Worm (Caenorhabditis elegans) whole organism, mixed stage, embryonic: Measurements from ENCODE around the gene mtm-6.

Experiments
- M03D4.4 ChIP-seq: sonication (generic microtip); optimal IDR thresholded peaks from 2 replicates; lab custom pipeline; 2017; ENCODE audit warnings: mild to moderate bottlenecking, missing genetic modification characterization, missing compliant biosample characterization
- bed-3 ChIP-seq: fragments of 200-800 bp; sonication (Bioruptor generic); optimal IDR thresholded peaks from 3 replicates; lab custom pipeline; 2018; ENCODE audit warnings: mild to moderate bottlenecking, missing genetic modification characterization, moderate library complexity, missing compliant biosample characterization
- blmp-1 ChIP-seq: fragments of 150-350 bp; optimal IDR thresholded peaks from 2 replicates; lab custom pipeline; 2014; ENCODE audit warnings: missing biosample characterization, missing genetic modification characterization
- ceh-39 ChIP-seq: fragments of 150-350 bp; optimal IDR thresholded peaks from 2 replicates; lab custom pipeline; 2014; ENCODE audit warnings: missing biosample characterization, missing genetic modification characterization
- ceh-83 ChIP-seq: fragments of 200-800 bp; sonication (Bioruptor generic); optimal IDR thresholded peaks from 2 replicates; lab custom pipeline; 2018; ENCODE audit warnings: mild to moderate bottlenecking, missing genetic modification characterization, missing compliant biosample characterization
- ces-1 ChIP-seq: fragments of 150-350 bp; optimal IDR thresholded peaks from 2 replicates; lab custom pipeline; 2014; ENCODE audit warnings: missing biosample characterization, missing genetic modification reagents, missing genetic modification characterization
- drap-1 ChIP-seq: fragments of 200-800 bp; sonication (Bioruptor generic); optimal IDR thresholded peaks from 3 replicates; lab custom pipeline; 2018; ENCODE audit warnings: mild to moderate bottlenecking, missing genetic modification characterization, missing compliant biosample characterization
- elt-1 ChIP-seq: sonication (generic microtip); optimal IDR thresholded peaks from 2 replicates; lab custom pipeline; 2017; ENCODE audit warnings: missing genetic modification characterization, mild to moderate bottlenecking, missing compliant biosample characterization, antibody characterized with exemption, moderate library complexity, borderline replicate concordance; ENCODE audit not compliant: insufficient read depth
- elt-3 ChIP-seq: fragments of 150-350 bp; optimal IDR thresholded peaks from 2 replicates; lab custom pipeline; 2014; ENCODE audit warnings: missing biosample characterization, missing genetic modification characterization
- ham-2 ChIP-seq: fragments of 200-800 bp; sonication (Bioruptor generic); optimal IDR thresholded peaks from 2 replicates; lab custom pipeline; 2018; ENCODE audit warnings: mild to moderate bottlenecking, missing genetic modification characterization, missing compliant biosample characterization
- hlh-1 ChIP-seq: fragments of 150-350 bp; optimal IDR thresholded peaks from 2 replicates; lab custom pipeline; 2014; ENCODE audit warnings: missing biosample characterization, missing genetic modification reagents, missing genetic modification characterization
- lin-13 ChIP-seq: fragments of 150-350 bp; optimal IDR thresholded peaks from 2 replicates; lab custom pipeline; 2014; ENCODE audit warnings: missing biosample characterization, missing genetic modification characterization
- lin-32 ChIP-seq: fragments of 200-800 bp; sonication (Bioruptor generic); optimal IDR thresholded peaks from 2 replicates; lab custom pipeline; 2018; ENCODE audit warnings: mild to moderate bottlenecking, missing genetic modification characterization, missing compliant biosample characterization
- lsy-2 ChIP-seq: fragments of 150-350 bp; optimal IDR thresholded peaks from 2 replicates; lab custom pipeline; 2014; ENCODE audit warnings: missing biosample characterization, missing genetic modification characterization
- mab-5 ChIP-seq: fragments of 150-350 bp; optimal IDR thresholded peaks from 2 replicates; lab custom pipeline; 2014; ENCODE audit warnings: missing biosample characterization, missing genetic modification characterization
- mep-1 ChIP-seq: fragments of 150-350 bp; optimal IDR thresholded peaks from 2 replicates; lab custom pipeline; 2017; ENCODE audit warnings: missing biosample characterization, missing genetic modification reagents, missing genetic modification characterization, inconsistent platforms
- mls-2 ChIP-seq: sonication (generic microtip); optimal IDR thresholded peaks from 2 replicates; lab custom pipeline; 2016; ENCODE audit warnings: mild to moderate bottlenecking, missing genetic modification characterization, moderate library complexity, missing compliant biosample characterization
- nhr-12 ChIP-seq: fragments of 150-350 bp; optimal IDR thresholded peaks from 2 replicates; lab custom pipeline; 2014; ENCODE audit warnings: missing biosample characterization, missing genetic modification characterization
- nhr-2 ChIP-seq: fragments of 150-350 bp; optimal IDR thresholded peaks from 2 replicates; lab custom pipeline; 2014; ENCODE audit warnings: missing biosample characterization, missing genetic modification characterization
- nhr-237 ChIP-seq: fragments of 150-350 bp; optimal IDR thresholded peaks from 2 replicates; lab custom pipeline; 2014; ENCODE audit warnings: missing biosample characterization, missing genetic modification characterization
- nhr-28 ChIP-seq: fragments of 150-350 bp; optimal IDR thresholded peaks from 2 replicates; lab custom pipeline; 2014; ENCODE audit warnings: missing biosample characterization, missing genetic modification characterization
- nhr-76 ChIP-seq: sonication (generic microtip); optimal IDR thresholded peaks from 2 replicates; lab custom pipeline; 2017; ENCODE audit warnings: missing biosample characterization, missing genetic modification characterization
- pha-4 ChIP-seq: fragments of 150-350 bp; optimal IDR thresholded peaks from 2 replicates; lab custom pipeline; 2018; ENCODE audit warnings: missing biosample characterization, missing genetic modification reagents, missing genetic modification characterization
- sem-2 ChIP-seq: fragments of 200-800 bp; sonication (Bioruptor generic); optimal IDR thresholded peaks from 2 replicates; lab custom pipeline; 2018; ENCODE audit warnings: mild to moderate bottlenecking, missing genetic modification characterization, missing compliant biosample characterization
- snpc-4 ChIP-seq: fragments of 150-350 bp; optimal IDR thresholded peaks from 2 replicates; lab custom pipeline; 2014; ENCODE audit warnings: missing biosample characterization, missing genetic modification characterization
- sptf-1 ChIP-seq: sonication (generic microtip); optimal IDR thresholded peaks from 2 replicates; lab custom pipeline; 2017; ENCODE audit warnings: mild to moderate bottlenecking, missing genetic modification characterization, moderate library complexity, missing compliant biosample characterization
- unc-120 ChIP-seq: sonication (generic microtip); optimal IDR thresholded peaks from 2 replicates; lab custom pipeline; 2017; ENCODE audit warnings: missing genetic modification characterization, missing compliant biosample characterization; ENCODE audit not compliant: poor library complexity, severe bottlenecking
- unc-39 ChIP-seq: fragments of 150-350 bp; optimal IDR thresholded peaks from 2 replicates; lab custom pipeline; 2014; ENCODE audit warnings: missing biosample characterization, missing genetic modification characterization
- unc-62 ChIP-seq: fragments of 150-350 bp; optimal IDR thresholded peaks from 2 replicates; lab custom pipeline; 2014; ENCODE audit warnings: missing biosample characterization, missing genetic modification reagents, missing genetic modification characterization
- ztf-11 ChIP-seq: fragments of 150-350 bp; optimal IDR thresholded peaks from 2 replicates; lab custom pipeline; 2014; ENCODE audit warnings: missing biosample characterization, missing genetic modification characterization

mtm-6 gene

ce11 chrIII:13348891-13349290 lies 2.0 kb downstream of the mtm-6 start:
- peak; percentile 91 for TF ChIP-seq ces-1 (GFP tag; lab: Kevin White, UChicago)
- TF ChIP-seq unc-62: peak; percentile 25
- TF ChIP-seq mab-5: no peak

ce11 chrIII:13350964-13351363 lies 4.1 kb downstream of the mtm-6 start:
- no peak for TF ChIP-seq mep-1 (tag; lab: Kevin White, UChicago)
- TF ChIP-seq unc-62: no peak
- TF ChIP-seq elt-3 (tag; lab: Kevin White, UChicago): no peak
- no peak for TF ChIP-seq mls-2 (tag; lab: Kevin White, UChicago)
- peak; percentile 26 for TF ChIP-seq ces-1 (GFP tag; lab: Kevin White, UChicago)
- TF ChIP-seq, all 35 proteins: peak for 1

ce11 chrIII:13359256-13359655 lies 12.4 kb downstream of the mtm-6 start, which contains the start of gene F53A2.9:
F53A2.9 (minus strand) TSS chrIII:13359356.
- no peak for TF ChIP-seq snpc-4 (tag; lab: Kevin White, UChicago)
- no peak for TF ChIP-seq ceh-83 (GFP tag; lab: Kevin White, UChicago)
- no peak for TF ChIP-seq unc-39
- no peak for TF ChIP-seq lin-13 (tag; lab: Kevin White, UChicago)
- TF ChIP-seq nhr-28 (tag; lab: Kevin White, UChicago): no peak
- TF ChIP-seq mab-5: no peak
- TF ChIP-seq blmp-1 (tag; lab: Kevin White, UChicago): no peak
- TF ChIP-seq hlh-1 (tag; lab: Kevin White, UChicago): no peak
- no peak for TF ChIP-seq lin-32 (GFP tag; lab: Kevin White, UChicago)
- no peak for TF ChIP-seq drap-1
- no peak for TF ChIP-seq bed-3

ce11 chrIII:13359847-13360246 lies 13.0 kb downstream of the mtm-6 start:
- peak; percentile 29 for TF ChIP-seq ces-1 (GFP tag; lab: Kevin White, UChicago)
- TF ChIP-seq mab-5: no peak
- TF ChIP-seq unc-120: peak; percentile 29
- peak; percentile 45 for TF ChIP-seq mep-1 (tag; lab: Kevin White, UChicago)

ce11 chrIII:13370980-13371379 lies 24.1 kb downstream of the mtm-6 start, which contains the start of gene T03F6.9:
T03F6.9 (minus strand) TSS chrIII:13371080.
- TF ChIP-seq bed-3: no peak
- no peak for TF ChIP-seq nhr-12 (tag; lab: Kevin White, UChicago)

- no peak for TF ChIP-seq unc-120
- no peak for TF ChIP-seq M03D4.4 (tag; lab: Kevin White, UChicago)
- TF ChIP-seq ces-1 (GFP tag; lab: Kevin White, UChicago): peak; percentile 87
- no peak for TF ChIP-seq lin-32 (GFP tag; lab: Kevin White, UChicago)
- TF ChIP-seq snpc-4 (tag; lab: Kevin White, UChicago): no peak
- TF ChIP-seq elt-1: no peak
- no peak for TF ChIP-seq ztf-11 (tag; lab: Kevin White, UChicago)
- TF ChIP-seq, all 35 proteins: peak for 1
These were observed 29.4 kb downstream of the mtm-6 start, which contains the start of gene lis-1 for ce11 chrIII:13376304-13376760. lis-1 (minus strand) TSS chrIII:13376710.

- TF ChIP-seq lin-13 (tag; lab: Kevin White, UChicago) (no peak), ceh-39 (tag; lab: Kevin White, UChicago) (no peak), bed-3 (no peak), elt-3 (tag; lab: Kevin White, UChicago) (no peak), drap-1 (no peak), elt-1 (no peak), lsy-2 (no peak), sem-2 (GFP tag; lab: Kevin White, UChicago) (no peak), lin-32 (GFP tag; lab: Kevin White, UChicago) (no peak), ceh-83 (GFP tag; lab: Kevin White, UChicago) (no peak), M03D4.4 (tag; lab: Kevin White, UChicago) (no peak), ham-2 (GFP tag; lab: Kevin White, UChicago) (no peak), snpc-4 (tag; lab: Kevin White, UChicago) (no peak)
These were observed 30.4 kb downstream of the mtm-6 start for ce11 chrIII:13377249-13377648.

ce11 chrIII:13378242-13378641 lies 31.4 kb downstream of the mtm-6 start, which contains the start of gene T03F6.10:
T03F6.10 (minus strand) TSS chrIII:13378342.
- TF ChIP-seq mls-2 (tag; lab: Kevin White, UChicago): no peak
- no peak for TF ChIP-seq unc-120
- no peak for TF ChIP-seq lin-32 (GFP tag; lab: Kevin White, UChicago)
- no peak for TF ChIP-seq ces-1 (GFP tag; lab: Kevin White, UChicago)
- TF ChIP-seq snpc-4 (tag; lab: Kevin White, UChicago): no peak
- TF ChIP-seq nhr-237: no peak
- no peak for TF ChIP-seq nhr-2 (tag; lab: Kevin White, UChicago)
- TF ChIP-seq sptf-1 (tag; lab: Kevin White, UChicago): no peak
- no peak for TF ChIP-seq nhr-12 (tag; lab: Kevin White, UChicago)
- TF ChIP-seq sem-2 (GFP tag; lab: Kevin White, UChicago): no peak
- TF ChIP-seq lsy-2: no peak
- TF ChIP-seq lin-13 (tag; lab: Kevin White, UChicago): no peak
- TF ChIP-seq elt-3 (tag; lab: Kevin White, UChicago): no peak
- TF ChIP-seq pha-4 (tag; lab: Kevin White, UChicago): no peak
- no peak for TF ChIP-seq mab-5
- TF ChIP-seq nhr-76 (tag; lab: Kevin White, UChicago): no peak
